Worm (Caenorhabditis elegans) whole organism, L3 larva: ENCODE measurements around the gene erd-2.1.

Experiments
- ZK546.5 ChIP-seq: sonication (generic microtip); optimal IDR thresholded peaks from 2 replicates; lab custom pipeline; 2017; ENCODE audit warnings: missing biosample characterization, missing genetic modification characterization
- aly-2 ChIP-seq: fragments of 150-350 bp; optimal IDR thresholded peaks from 2 replicates; lab custom pipeline; 2014; ENCODE audit warnings: missing biosample characterization, missing genetic modification characterization

DNA sequence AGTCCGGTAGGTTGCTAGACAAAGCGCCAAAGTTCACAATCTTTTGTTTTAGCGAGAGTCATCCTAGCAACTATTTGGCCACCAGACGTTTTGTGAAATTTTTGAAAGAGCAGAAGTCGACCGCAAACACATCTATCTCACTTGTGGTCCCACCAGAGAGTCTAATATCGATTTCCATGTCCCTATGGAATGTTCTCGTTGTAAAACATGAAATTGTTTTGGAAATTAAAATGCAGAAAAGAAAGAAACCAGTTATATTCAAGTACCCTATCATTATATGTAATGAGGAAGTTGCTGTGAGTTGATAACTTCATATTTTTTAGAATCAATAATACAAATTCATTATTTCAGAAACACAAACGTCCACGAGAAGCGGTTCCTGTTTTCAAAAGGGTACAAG is 26.1 kb upstream of the erd-2.1 start:
- no peak for TF ChIP-seq ZK546.5 (tag; lab: Kevin White, UChicago)
- TF ChIP-seq aly-2 (tag; lab: Kevin White, UChicago): no peak
